Fruit fly (Drosophila melanogaster) whole organism, embryonic: ENCODE measurements around the gene eas.

Experiments used
- ATbp ChIP-seq: fragments of 200-800 bp; sonication (Bioruptor generic); optimal IDR thresholded peaks from 2 replicates; lab custom pipeline; 2017; ENCODE audit warnings: missing biosample characterization, mild to moderate bottlenecking, missing genetic modification characterization, missing genetic modification reagents
- Awh ChIP-seq: fragments of 200-800 bp; sonication (Bioruptor generic); IDR thresholded peaks from 2 replicates; pipeline ENCODE4, ENCODE4 v1.3.6; 2022; ENCODE audit warnings: missing biosample characterization, missing genetic modification characterization
- BtbVII ChIP-seq: fragments of 200-800 bp; sonication (Bioruptor generic); optimal IDR thresholded peaks from 3 replicates; lab custom pipeline; 2017; ENCODE audit warnings: missing biosample characterization, mild to moderate bottlenecking, missing genetic modification characterization
- CG10209 ChIP-seq: fragments of 200-800 bp; sonication (Bioruptor generic); optimal IDR thresholded peaks from 3 replicates; lab custom pipeline; 2017; ENCODE audit warnings: missing biosample characterization, mild to moderate bottlenecking, missing genetic modification characterization, missing genetic modification reagents
- CG10431 ChIP-seq: fragments of 200-800 bp; sonication (Bioruptor generic); optimal IDR thresholded peaks from 3 replicates; lab custom pipeline; 2018; ENCODE audit warnings: missing biosample characterization, mild to moderate bottlenecking, missing genetic modification characterization
- CG11398 ChIP-seq: fragments of 200-800 bp; sonication (Bioruptor generic); optimal IDR thresholded peaks from 2 replicates; lab custom pipeline; 2016; ENCODE audit warnings: missing biosample characterization, missing genetic modification characterization
- CG12299 ChIP-seq: fragments of 200-800 bp; sonication (Bioruptor generic); optimal IDR thresholded peaks from 2 replicates; lab custom pipeline; 2018; ENCODE audit warnings: missing biosample characterization, mild to moderate bottlenecking, missing genetic modification characterization
- CG12391 ChIP-seq: fragments of 200-800 bp; sonication (Bioruptor generic); optimal IDR thresholded peaks from 3 replicates; lab custom pipeline; 2018; ENCODE audit warnings: missing biosample characterization, mild to moderate bottlenecking, missing genetic modification characterization, moderate library complexity
- CG12744 ChIP-seq: fragments of 200-800 bp; sonication (Bioruptor generic); optimal IDR thresholded peaks from 2 replicates; lab custom pipeline; 2016; ENCODE audit warnings: missing biosample characterization, missing genetic modification characterization
- CG14014 ChIP-seq: fragments of 200-800 bp; sonication (Bioruptor generic); IDR thresholded peaks from 2 replicates; pipeline ENCODE4 v1.3.6; 2022; ENCODE audit warnings: missing biosample characterization, missing genetic modification characterization
- CG1647 ChIP-seq: fragments of 200-800 bp; sonication (Bioruptor generic); optimal IDR thresholded peaks from 3 replicates; lab custom pipeline; 2016; ENCODE audit warnings: missing biosample characterization, missing genetic modification characterization
- CG18262 ChIP-seq: fragments of 200-800 bp; optimal IDR thresholded peaks from 3 replicates; lab custom pipeline; 2019; ENCODE audit warnings: missing biosample characterization, mild to moderate bottlenecking, missing genetic modification characterization, moderate library complexity
- CG3281 ChIP-seq: fragments of 200-800 bp; sonication (Bioruptor generic); optimal IDR thresholded peaks from 3 replicates; lab custom pipeline; 2017; ENCODE audit warnings: missing biosample characterization, mild to moderate bottlenecking, missing genetic modification characterization
- CG5953 ChIP-seq: fragments of 200-800 bp; sonication (Bioruptor generic); IDR thresholded peaks from 2 replicates; pipeline ENCODE4 v1.3.6; 2022; ENCODE audit warnings: missing biosample characterization, missing genetic modification characterization
- CG7745 ChIP-seq: fragments of 200-800 bp; sonication (Bioruptor generic); optimal IDR thresholded peaks from 2 replicates; lab custom pipeline; 2018; ENCODE audit warnings: missing biosample characterization, mild to moderate bottlenecking, missing genetic modification characterization, moderate library complexity
- CG8359 ChIP-seq: fragments of 200-800 bp; sonication (Bioruptor generic); optimal IDR thresholded peaks from 2 replicates; lab custom pipeline; 2017; ENCODE audit warnings: missing biosample characterization, mild to moderate bottlenecking, missing genetic modification characterization, borderline replicate concordance
- CG8765 ChIP-seq: fragments of 200-800 bp; sonication (Bioruptor generic); IDR thresholded peaks from 2 replicates; pipeline ENCODE4 v1.3.6; 2022; ENCODE audit warnings: missing biosample characterization, missing genetic modification characterization
- CG9817 ChIP-seq: fragments of 200-800 bp; sonication (Bioruptor generic); optimal IDR thresholded peaks from 2 replicates; lab custom pipeline; 2018; ENCODE audit warnings: missing biosample characterization, mild to moderate bottlenecking, missing genetic modification characterization, moderate library complexity
- CG9876 ChIP-seq: fragments of 200-800 bp; sonication (Bioruptor generic); optimal IDR thresholded peaks from 2 replicates; lab custom pipeline; 2016; ENCODE audit warnings: missing biosample characterization, missing genetic modification characterization
- CG9932 ChIP-seq: fragments of 200-800 bp; sonication (Bioruptor generic); IDR thresholded peaks from 2 replicates; pipeline ENCODE4 v1.3.6; 2022; ENCODE audit warnings: missing biosample characterization, missing genetic modification characterization
- Dbx ChIP-seq: fragments of 200-800 bp; sonication (Bioruptor generic); IDR thresholded peaks from 3 replicates; pipeline ENCODE4 v1.3.6; 2022; ENCODE audit warnings: missing biosample characterization, missing genetic modification characterization
- Dll ChIP-seq: fragments of 200-800 bp; sonication (Bioruptor generic); IDR thresholded peaks from 4 replicates; pipeline ENCODE4 v1.3.6; 2022; ENCODE audit warnings: missing biosample characterization, missing genetic modification characterization; ENCODE audit not compliant: partially characterized antibody
- Ets97D ChIP-seq: fragments of 200-800 bp; sonication (Bioruptor generic); optimal IDR thresholded peaks from 3 replicates; lab custom pipeline; 2016; ENCODE audit warnings: missing biosample characterization, missing genetic modification characterization
- Fer3 ChIP-seq: fragments of 200-800 bp; sonication (Bioruptor generic); optimal IDR thresholded peaks from 2 replicates; lab custom pipeline; 2018; ENCODE audit warnings: missing biosample characterization, mild to moderate bottlenecking, missing genetic modification characterization, moderate library complexity
- HmgD ChIP-seq: fragments of 200-800 bp; sonication (Bioruptor generic); optimal IDR thresholded peaks from 3 replicates; lab custom pipeline; 2016; ENCODE audit warnings: missing biosample characterization, missing genetic modification characterization
- NC2β ChIP-seq: fragments of 200-800 bp; sonication (Bioruptor generic); optimal IDR thresholded peaks from 2 replicates; lab custom pipeline; 2016; ENCODE audit warnings: missing biosample characterization, missing genetic modification characterization
- Nf-YB ChIP-seq: fragments of 200-800 bp; sonication (Bioruptor generic); optimal IDR thresholded peaks from 3 replicates; lab custom pipeline; 2019; ENCODE audit warnings: missing biosample characterization, mild to moderate bottlenecking, missing genetic modification characterization, moderate library complexity
- Nf-YC ChIP-seq: fragments of 200-800 bp; optimal IDR thresholded peaks from 3 replicates; lab custom pipeline; 2019; ENCODE audit warnings: missing biosample characterization, mild to moderate bottlenecking, missing genetic modification characterization, moderate library complexity
- NfI ChIP-seq: fragments of 200-800 bp; sonication (Bioruptor generic); optimal IDR thresholded peaks from 3 replicates; lab custom pipeline; 2018; ENCODE audit warnings: missing biosample characterization, mild to moderate bottlenecking, missing genetic modification characterization, moderate library complexity
- Opbp ChIP-seq: fragments of 200-800 bp; sonication (Bioruptor generic); IDR thresholded peaks from 3 replicates; pipeline ENCODE4 v1.3.6; 2022; ENCODE audit warnings: missing biosample characterization, missing genetic modification characterization; ENCODE audit not compliant: partially characterized antibody
- Spps ChIP-seq: fragments of 200-800 bp; sonication (Bioruptor generic); optimal IDR thresholded peaks from 2 replicates; lab custom pipeline; 2018; ENCODE audit warnings: missing biosample characterization, mild to moderate bottlenecking, missing genetic modification characterization
- Taf1 ChIP-seq: fragments of 200-800 bp; sonication (Bioruptor generic); IDR thresholded peaks from 2 replicates; pipeline ENCODE4 v1.3.6; 2022; ENCODE audit warnings: missing biosample characterization, missing genetic modification characterization
- ac ChIP-seq: fragments of 200-800 bp; sonication (Bioruptor generic); optimal IDR thresholded peaks from 3 replicates; lab custom pipeline; 2017; ENCODE audit warnings: missing biosample characterization, mild to moderate bottlenecking, missing genetic modification characterization
- aop ChIP-seq: fragments of 200-800 bp; sonication (Bioruptor generic); IDR thresholded peaks from 2 replicates; pipeline ENCODE4 v1.3.6; 2022; ENCODE audit warnings: missing biosample characterization, missing genetic modification characterization
- chif ChIP-seq, 2 experiments: fragments of 200-800 bp; sonication (Bioruptor generic); optimal IDR thresholded peaks; 3 replicates each; lab custom pipeline; 2016; ENCODE audit warnings: missing biosample characterization in 2 of 2, missing genetic modification characterization in 2 of 2
- corto ChIP-seq: fragments of 200-800 bp; sonication (Bioruptor generic); optimal IDR thresholded peaks from 2 replicates; lab custom pipeline; 2016; ENCODE audit warnings: missing biosample characterization, mild to moderate bottlenecking, missing genetic modification characterization, moderate library complexity
- crp ChIP-seq, 2 experiments: fragments of 200-800 bp; sonication (Bioruptor generic); optimal IDR thresholded peaks; 2 replicates in 1 of 2; 3 replicates in 1 of 2; lab custom pipeline; 2017; ENCODE audit warnings: missing biosample characterization in 2 of 2, missing genetic modification characterization in 2 of 2, mild to moderate bottlenecking in 1 of 2, moderate library complexity in 1 of 2
- da ChIP-seq: fragments of 200-800 bp; sonication (Bioruptor generic); optimal IDR thresholded peaks from 2 replicates; lab custom pipeline; 2016; ENCODE audit warnings: missing biosample characterization, missing genetic modification characterization
- ewg ChIP-seq: fragments of 200-800 bp; sonication (Bioruptor generic); optimal IDR thresholded peaks from 3 replicates; lab custom pipeline; 2017; ENCODE audit warnings: mild to moderate bottlenecking, missing biosample characterization, missing genetic modification reagents, missing genetic modification characterization
- fu2 ChIP-seq: fragments of 200-800 bp; sonication (Bioruptor generic); optimal IDR thresholded peaks from 2 replicates; lab custom pipeline; 2016; ENCODE audit warnings: missing biosample characterization, missing genetic modification characterization
- gt ChIP-seq: fragments of 200-800 bp; sonication (Bioruptor generic); IDR thresholded peaks from 2 replicates; pipeline ENCODE4 v1.3.6; 2022; ENCODE audit warnings: missing biosample characterization, missing genetic modification characterization
- ind ChIP-seq: fragments of 200-800 bp; sonication (Bioruptor generic); optimal IDR thresholded peaks from 3 replicates; lab custom pipeline; 2016; ENCODE audit warnings: missing biosample characterization, missing genetic modification characterization
- inv ChIP-seq: fragments of 200-800 bp; sonication (Bioruptor generic); IDR thresholded peaks from 2 replicates; pipeline ENCODE4 v1.3.6; 2022; ENCODE audit warnings: missing biosample characterization, missing genetic modification characterization; ENCODE audit not compliant: partially characterized antibody
- lab ChIP-seq: fragments of 200-800 bp; sonication (Bioruptor generic); optimal IDR thresholded peaks from 3 replicates; lab custom pipeline; 2017; ENCODE audit warnings: missing biosample characterization, missing genetic modification characterization, mild to moderate bottlenecking, moderate library complexity, missing genetic modification reagents
- nau ChIP-seq: fragments of 200-800 bp; sonication (Bioruptor generic); optimal IDR thresholded peaks from 3 replicates; lab custom pipeline; 2017; ENCODE audit warnings: missing biosample characterization, mild to moderate bottlenecking, missing genetic modification characterization, missing genetic modification reagents
- pnt ChIP-seq: fragments of 200-800 bp; sonication (Bioruptor generic); optimal IDR thresholded peaks from 3 replicates; lab custom pipeline; 2016; ENCODE audit warnings: missing biosample characterization, missing genetic modification characterization
- run ChIP-seq: fragments of 200-800 bp; sonication (Bioruptor generic); optimal IDR thresholded peaks from 3 replicates; lab custom pipeline; 2018; ENCODE audit warnings: missing biosample characterization, mild to moderate bottlenecking, missing genetic modification characterization
- sim ChIP-seq: fragments of 200-800 bp; sonication (Bioruptor generic); IDR thresholded peaks from 2 replicates; pipeline ENCODE4 v1.3.6; 2022; ENCODE audit warnings: missing biosample characterization, missing genetic modification characterization
- tll ChIP-seq, 2 experiments: fragments of 200-800 bp in 1 of 2; fragments of >200 bp in 1 of 2; sonication (Bioruptor generic) in 1 of 2; optimal IDR thresholded peaks; 2 replicates each; lab custom pipeline; 2017 to 2019; ENCODE audit warnings: missing biosample characterization in 2 of 2, missing genetic modification characterization in 2 of 2, mild to moderate bottlenecking in 1 of 2, moderate library complexity in 1 of 2

Gene eas

dm6 chrX:16279340-16279941 is 1.3 kb downstream of the eas start (continued):
- TF ChIP-seq fu2: peak; percentile 58
- peak; percentile 84 for TF ChIP-seq lab (GFP tag; lab: Kevin White, UChicago)
- peak; percentile 67 for TF ChIP-seq CG3281 (GFP tag; lab: Kevin White, UChicago)
- TF ChIP-seq CG9876 (GFP tag; lab: Kevin White, UChicago): peak; percentile 78
- peak; percentile 94 for TF ChIP-seq pnt
- TF ChIP-seq CG8359: peak; percentile 60
- peak; percentile 70 for TF ChIP-seq CG8765 (GFP tag; lab: Robert Waterston, UW)
- peak; percentile 72 for TF ChIP-seq CG9817 (tag; lab: Kevin White, UChicago)
- peak; percentile 46 for TF ChIP-seq CG12391 (tag; lab: Kevin White, UChicago)
- TF ChIP-seq NC2β (GFP tag; lab: Kevin White, UChicago): peak; percentile 30
- TF ChIP-seq Fer3: peak; percentile 75
- peak; percentile 5 for TF ChIP-seq Nf-YB (GFP tag; lab: Kevin White, UChicago)
- TF ChIP-seq ind (GFP tag; lab: Kevin White, UChicago): peak; percentile 89
- TF ChIP-seq Nf-YC: peak; percentile 25
- peak; percentile 39 for TF ChIP-seq da
- peak; percentile 48 for TF ChIP-seq BtbVII (GFP tag; lab: Kevin White, UChicago)
- no peak for TF ChIP-seq Dll
- TF ChIP-seq tll (GFP tag; optimal IDR thresholded peaks at IDR 0.05; lab: Kevin White, UChicago): no peak
- 0 out of 2 replicates have a peak, but pooled peaks have one; percentile 36 for TF ChIP-seq inv (GFP tag; lab: Robert Waterston, UW)
- TF ChIP-seq Ets97D (GFP tag; lab: Kevin White, UChicago): peak; percentile 40
- TF ChIP-seq Awh (GFP tag; lab: Robert Waterston, UW): peak; percentile 88
- TF ChIP-seq CG14014 (GFP tag; lab: Robert Waterston, UW): peak; percentile 82
- peak; percentile 85 for TF ChIP-seq CG9932 (GFP tag; lab: Robert Waterston, UW)
- TF ChIP-seq Dbx: peak; percentile 90
- TF ChIP-seq HmgD (GFP tag; lab: Kevin White, UChicago): peak; percentile 41
- TF ChIP-seq CG5953 (GFP tag; lab: Robert Waterston, UW): peak; percentile 83
- TF ChIP-seq sim (GFP tag; lab: Robert Waterston, UW): peak; percentile 83
- TF ChIP-seq chif (GFP tag; optimal IDR thresholded peaks at IDR 0.05; lab: Kevin White, UChicago): peak; percentile 71 to 78
- TF ChIP-seq Taf1 (GFP tag; lab: Robert Waterston, UW): peak; percentile 90
- TF ChIP-seq ATbp (GFP tag; lab: Kevin White, UChicago): peak; percentile 81
- no peak for TF ChIP-seq corto (GFP tag; lab: Kevin White, UChicago)
- TF ChIP-seq CG18262 (tag; lab: Kevin White, UChicago): peak; percentile 70
- peak; percentile 74 for TF ChIP-seq NfI (GFP tag; lab: Kevin White, UChicago)
- no peak for TF ChIP-seq Spps (tag; lab: Kevin White, UChicago)
- TF ChIP-seq nau: peak; percentile 59
- TF ChIP-seq CG11398: peak; percentile 41
- TF ChIP-seq CG1647: peak; percentile 64
- TF ChIP-seq crp (GFP tag; optimal IDR thresholded peaks at IDR 0.05; lab: Kevin White, UChicago): peak in 1 of 2 experiments; percentile 8
- TF ChIP-seq gt (GFP tag; lab: Robert Waterston, UW): peak; percentile 77
- TF ChIP-seq CG7745 (tag; lab: Kevin White, UChicago): no peak
- peak; percentile 18 for TF ChIP-seq CG12744 (GFP tag; lab: Kevin White, UChicago)
- peak; percentile 75 for TF ChIP-seq CG10209 (GFP tag; lab: Kevin White, UChicago)
- TF ChIP-seq run (tag; lab: Kevin White, UChicago): peak; percentile 52
- peak; percentile 23 for TF ChIP-seq CG12299 (tag; lab: Kevin White, UChicago)
- TF ChIP-seq ewg (GFP tag; lab: Kevin White, UChicago): peak; percentile 66
- no peak for TF ChIP-seq CG10431 (GFP tag; lab: Kevin White, UChicago)
- peak; percentile 56; the same call in 2 of the 3 replicates for TF ChIP-seq Opbp (GFP tag; lab: Robert Waterston, UW)
- TF ChIP-seq ac (GFP tag; lab: Kevin White, UChicago): no peak
- no peak for TF ChIP-seq aop (GFP tag; lab: Robert Waterston, UW)
